Worm (Caenorhabditis elegans) whole organism, L1 larva: ENCODE results near the gene ZC317.2.
"Not testable (repeated sequence)": the region's sequence is repeated elsewhere in the genome, so short reads cannot be mapped to it uniquely, and the experiment has no call there.

ENCODE experiments used
- alr-1 ChIP-seq: fragments of 200-800 bp; sonication (Bioruptor generic); optimal IDR thresholded peaks from 2 replicates; lab custom pipeline; 2018; ENCODE audit warnings: borderline replicate concordance, mild to moderate bottlenecking, missing genetic modification characterization, missing compliant biosample characterization
- aly-2 ChIP-seq: fragments of 150-350 bp; optimal IDR thresholded peaks from 2 replicates; lab custom pipeline; 2014; ENCODE audit warnings: missing biosample characterization, missing genetic modification characterization
- ama-1 ChIP-seq: fragments of 150-350 bp; optimal IDR thresholded peaks from 2 replicates; lab custom pipeline; 2014
- ceh-88 ChIP-seq: fragments of 200-800 bp; sonication (Bioruptor generic); IDR thresholded peaks from 2 replicates; pipeline ENCODE4 v1.3.6; 2022; ENCODE audit warnings: missing genetic modification characterization, missing compliant biosample characterization
- ceh-90 ChIP-seq: sonication (generic microtip); optimal IDR thresholded peaks from 2 replicates; lab custom pipeline; 2016; ENCODE audit warnings: missing genetic modification characterization, missing compliant biosample characterization
- ces-1 ChIP-seq: fragments of 150-350 bp; optimal IDR thresholded peaks from 2 replicates; lab custom pipeline; 2014; ENCODE audit warnings: missing biosample characterization, missing genetic modification reagents, missing genetic modification characterization
- elt-2 ChIP-seq: sonication (generic microtip); optimal IDR thresholded peaks from 2 replicates; lab custom pipeline; 2016; ENCODE audit warnings: missing genetic modification characterization, mild to moderate bottlenecking, inconsistent platforms, missing compliant biosample characterization, missing genetic modification reagents
- fkh-10 ChIP-seq: sonication (generic microtip); optimal IDR thresholded peaks from 2 replicates; lab custom pipeline; 2017; ENCODE audit warnings: missing biosample characterization, missing genetic modification reagents, missing genetic modification characterization
- fos-1 ChIP-seq: fragments of 150-350 bp; optimal IDR thresholded peaks from 2 replicates; lab custom pipeline; 2014; ENCODE audit warnings: missing biosample characterization, missing genetic modification characterization
- lin-15B ChIP-seq: fragments of 150-350 bp; sonication (generic microtip); optimal IDR thresholded peaks from 3 replicates; lab custom pipeline; 2014; ENCODE audit warnings: missing biosample characterization, missing genetic modification characterization
- pqm-1 ChIP-seq: sonication (generic microtip); optimal IDR thresholded peaks from 3 replicates; lab custom pipeline; 2017; ENCODE audit warnings: missing biosample characterization, missing genetic modification characterization
- sox-4 ChIP-seq: sonication (generic microtip); optimal IDR thresholded peaks from 2 replicates; lab custom pipeline; 2016; ENCODE audit warnings: missing genetic modification characterization, missing compliant biosample characterization
- unc-130 ChIP-seq: fragments of 150-350 bp; optimal IDR thresholded peaks from 2 replicates; lab custom pipeline; 2017; ENCODE audit warnings: missing biosample characterization, missing genetic modification characterization, inconsistent platforms
- ztf-11 ChIP-seq, 2 experiments: sonication (generic microtip); optimal IDR thresholded peaks; 2 replicates each; lab custom pipeline; 2016 to 2017; ENCODE audit warnings: missing genetic modification characterization in 2 of 2, missing biosample characterization in 1 of 2, missing compliant biosample characterization in 1 of 2

ce11 chrV:5468489-5468888 lies 8.6 kb downstream of the ZC317.2 start, which contains the start of gene ZC317.6:
- TF ChIP-seq ceh-88; elt-2; ces-1 (GFP tag; lab: Kevin White, UChicago); fos-1 (tag; lab: Kevin White, UChicago); lin-15B (tag; lab: Kevin White, UChicago); ceh-90; sox-4 (tag; lab: Kevin White, UChicago); ztf-11 (tag; optimal IDR thresholded peaks at IDR 0.05; lab: Kevin White, UChicago); ama-1; unc-130 (tag; lab: Kevin White, UChicago); alr-1 (tag; lab: Kevin White, UChicago); pqm-1 (tag; lab: Kevin White, UChicago); fkh-10 (GFP tag; lab: Kevin White, UChicago); aly-2 (tag; lab: Kevin White, UChicago): not testable (repeated sequence)
